Fruit fly (Drosophila melanogaster): ENCODE data around the gene CG11889.

Gene CG11889

dm6 chr3R:25275276-25275675, 5.3 kb downstream of the CG11889 start (continued):
- TF ChIP-seq CG6765 (GFP tag; optimal IDR thresholded peaks at IDR 0.05) (peak; percentile 68), caup (GFP tag; optimal IDR thresholded peaks at IDR 0.05; ENCODE audit: severe bottlenecking) (peak; percentile 65), GATAe (GFP tag; conservative IDR thresholded peaks at IDR 0.05) (0 out of 2 replicates have a peak, but pooled peaks have one; percentile 9), CG15269 (tag; optimal IDR thresholded peaks at IDR 0.05) (peak; percentile 55), scrt (GFP tag; optimal IDR thresholded peaks at IDR 0.05) (peak; percentile 55), sens (GFP tag) (peak; percentile 61), CG31365 (tag; optimal IDR thresholded peaks at IDR 0.05) (peak; percentile 10), Stat92E (GFP tag; optimal IDR thresholded peaks at IDR 0.05) (no peak), CG42726 (GFP tag; IDR thresholded peaks at IDR 0.05; ENCODE audit: partially characterized antibody) (no peak), Ravus (GFP tag; IDR thresholded peaks at IDR 0.05) (no peak), CG12299 (tag; optimal IDR thresholded peaks at IDR 0.05) (peak; percentile 36), wek (GFP tag; optimal IDR thresholded peaks at IDR 0.05) (no peak), hkb (optimal IDR thresholded peaks at IDR 0.05) (no peak), hkb (GFP tag; IDR thresholded peaks at IDR 0.05) (peak; percentile 22; the same call in 1 of the 2 replicates), mirr (GFP tag; optimal IDR thresholded peaks at IDR 0.05) (peak; percentile 69), phol (tag; optimal IDR thresholded peaks at IDR 0.05) (no peak), CG13424 (tag; optimal IDR thresholded peaks at IDR 0.05) (peak; percentile 36), MTF-1 (GFP tag; optimal IDR thresholded peaks at IDR 0.05; ENCODE audit: borderline replicate concordance) (peak; percentile 6), eyg (GFP tag; optimal IDR thresholded peaks at IDR 0.05) (peak; percentile 14), Meics (GFP tag; optimal IDR thresholded peaks at IDR 0.05) (peak; percentile 60), CG12104 (GFP tag; optimal IDR thresholded peaks at IDR 0.05) (peak; percentile 35), fd3F (GFP tag; optimal IDR thresholded peaks at IDR 0.05) (peak; percentile 50), PHDP (tag; optimal IDR thresholded peaks at IDR 0.05) (peak; percentile 71), Hand (GFP tag; optimal IDR thresholded peaks at IDR 0.05) (peak; percentile 52), HmgZ (tag; optimal IDR thresholded peaks at IDR 0.05) (peak; percentile 46), CG12659 (GFP tag; optimal IDR thresholded peaks at IDR 0.05) (peak; percentile 23), wor (GFP tag; IDR thresholded peaks at IDR 0.05) (no peak), dmrt11E (tag; optimal IDR thresholded peaks at IDR 0.05) (no peak), CG16863 (GFP tag; optimal IDR thresholded peaks at IDR 0.05) (no peak), Dip2 (GFP tag; IDR thresholded peaks at IDR 0.05) (no peak), fru (optimal IDR thresholded peaks at IDR 0.05) (no peak), Hmr (GFP tag; optimal IDR thresholded peaks at IDR 0.05) (peak; percentile 75), CG13894 (tag; optimal IDR thresholded peaks at IDR 0.05) (peak; percentile 57), B-H2 (GFP tag; optimal IDR thresholded peaks at IDR 0.05) (peak; percentile 36), tgo (GFP tag; IDR thresholded peaks at IDR 0.05) (no peak), CG7357 (GFP tag; IDR thresholded peaks at IDR 0.05) (no peak), Doc3 (GFP tag; IDR thresholded peaks at IDR 0.05; ENCODE audit: partially characterized antibody) (no peak), CG2120 (GFP tag; optimal IDR thresholded peaks at IDR 0.05) (peak; percentile 29), CrebB (tag; optimal IDR thresholded peaks at IDR 0.05) (peak; percentile 60), NFAT (GFP tag; IDR thresholded peaks at IDR 0.05) (no peak), Fer1 (GFP tag; optimal IDR thresholded peaks at IDR 0.05) (peak; percentile 81), CG17829 (tag; optimal IDR thresholded peaks at IDR 0.05) (no peak), ewg (GFP tag; optimal IDR thresholded peaks at IDR 0.05) (no peak), Hmx (GFP tag; optimal IDR thresholded peaks at IDR 0.05) (no peak), HHEX (GFP tag; optimal IDR thresholded peaks at IDR 0.05) (peak; percentile 8), CG16815 (GFP tag; optimal IDR thresholded peaks at IDR 0.05) (no peak), CG15514 (GFP tag; optimal IDR thresholded peaks at IDR 0.05) (peak; percentile 48), sug (tag; optimal IDR thresholded peaks at IDR 0.05) (peak; percentile 77), CG12071 (GFP tag; optimal IDR thresholded peaks at IDR 0.05) (peak; percentile 44), schlank (tag; optimal IDR thresholded peaks at IDR 0.05) (peak; percentile 34)
